Fruit fly (Drosophila melanogaster) whole organism, embryonic: ENCODE data around the gene Dfd.

Source experiments
- Ada2b ChIP-seq: fragments of 200-800 bp; sonication (Bioruptor generic); IDR thresholded peaks from 2 replicates; pipeline ENCODE4 v1.3.6; 2022; ENCODE audit warnings: missing biosample characterization, missing genetic modification characterization
- Atf-2 ChIP-seq: fragments of 200-800 bp; sonication (Bioruptor generic); optimal IDR thresholded peaks from 2 replicates; lab custom pipeline; 2016; ENCODE audit warnings: missing biosample characterization, missing genetic modification characterization
- CG10979 ChIP-seq: fragments of 200-800 bp; sonication (Bioruptor generic); optimal IDR thresholded peaks from 2 replicates; lab custom pipeline; 2018; ENCODE audit warnings: missing biosample characterization, mild to moderate bottlenecking, missing genetic modification characterization, moderate library complexity
- CG12104 ChIP-seq: fragments of 200-800 bp; sonication (Bioruptor generic); optimal IDR thresholded peaks from 3 replicates; lab custom pipeline; 2016; ENCODE audit warnings: missing biosample characterization, missing genetic modification characterization
- CG12659 ChIP-seq: fragments of 200-800 bp; sonication (Bioruptor generic); optimal IDR thresholded peaks from 3 replicates; lab custom pipeline; 2017; ENCODE audit warnings: mild to moderate bottlenecking, missing biosample characterization, missing genetic modification reagents, missing genetic modification characterization
- CG12769 ChIP-seq: fragments of 200-800 bp; sonication (Bioruptor generic); optimal IDR thresholded peaks from 2 replicates; lab custom pipeline; 2019; ENCODE audit warnings: missing biosample characterization, mild to moderate bottlenecking, missing genetic modification characterization, moderate library complexity
- CG17568 ChIP-seq: fragments of 200-800 bp; sonication (Bioruptor generic); optimal IDR thresholded peaks from 2 replicates; lab custom pipeline; 2018; ENCODE audit warnings: missing biosample characterization, mild to moderate bottlenecking, missing genetic modification characterization, moderate library complexity
- CG18599 ChIP-seq: fragments of 200-800 bp; sonication (Bioruptor generic); optimal IDR thresholded peaks from 3 replicates; lab custom pipeline; 2017; ENCODE audit warnings: missing biosample characterization, missing genetic modification characterization, mild to moderate bottlenecking, moderate library complexity, missing genetic modification reagents
- CG2199 ChIP-seq: fragments of 200-800 bp; sonication (Bioruptor generic); IDR thresholded peaks from 3 replicates; pipeline ENCODE4 v1.3.6; 2022; ENCODE audit warnings: missing biosample characterization, missing genetic modification characterization
- CG2202 ChIP-seq: fragments of 200-800 bp; sonication (Bioruptor generic); optimal IDR thresholded peaks from 2 replicates; lab custom pipeline; 2018; ENCODE audit warnings: missing biosample characterization, mild to moderate bottlenecking, missing genetic modification characterization
- CG31224 ChIP-seq: fragments of 200-800 bp; sonication (Bioruptor generic); IDR thresholded peaks from 2 replicates; pipeline ENCODE4 v1.3.6; 2022; ENCODE audit warnings: missing biosample characterization, missing genetic modification characterization
- CG32532 ChIP-seq: fragments of 200-800 bp; sonication (Bioruptor generic); IDR thresholded peaks from 2 replicates; pipeline ENCODE4 v1.3.6; 2022; ENCODE audit warnings: missing biosample characterization, missing genetic modification characterization
- CG33213 ChIP-seq: fragments of 200-800 bp; sonication (Bioruptor generic); optimal IDR thresholded peaks from 3 replicates; lab custom pipeline; 2016; ENCODE audit warnings: missing biosample characterization, missing genetic modification characterization
- CG3847 ChIP-seq: fragments of 200-800 bp; sonication (Bioruptor generic); IDR thresholded peaks from 2 replicates; pipeline ENCODE4 v1.3.6; 2022; ENCODE audit warnings: missing biosample characterization, missing genetic modification characterization
- CG4424 ChIP-seq: fragments of 200-800 bp; sonication (Bioruptor generic); optimal IDR thresholded peaks from 3 replicates; lab custom pipeline; 2016; ENCODE audit warnings: missing biosample characterization, missing genetic modification characterization
- CG4854 ChIP-seq: fragments of 200-800 bp; sonication (Bioruptor generic); optimal IDR thresholded peaks from 2 replicates; lab custom pipeline; 2016; ENCODE audit warnings: missing biosample characterization, missing genetic modification characterization, inconsistent platforms
- CG5953 ChIP-seq: fragments of 200-800 bp; sonication (Bioruptor generic); IDR thresholded peaks from 2 replicates; pipeline ENCODE4 v1.3.6; 2022; ENCODE audit warnings: missing biosample characterization, missing genetic modification characterization
- CG7357 ChIP-seq: fragments of 200-800 bp; sonication (Bioruptor generic); IDR thresholded peaks from 3 replicates; pipeline ENCODE4 v1.3.6; 2022; ENCODE audit warnings: missing biosample characterization, missing genetic modification characterization
- CG7556 ChIP-seq: fragments of 200-800 bp; sonication (Bioruptor generic); optimal IDR thresholded peaks from 2 replicates; lab custom pipeline; 2017; ENCODE audit warnings: missing biosample characterization, mild to moderate bottlenecking, missing genetic modification characterization
- CG8944 ChIP-seq: fragments of 200-800 bp; sonication (Bioruptor generic); optimal IDR thresholded peaks from 3 replicates; lab custom pipeline; 2016; ENCODE audit warnings: missing biosample characterization, missing genetic modification characterization
- CG9727 ChIP-seq: fragments of 200-800 bp; sonication (Bioruptor generic); optimal IDR thresholded peaks from 3 replicates; lab custom pipeline; 2017; ENCODE audit warnings: missing biosample characterization, mild to moderate bottlenecking, missing genetic modification characterization
- CTCF ChIP-seq: fragments of 200-800 bp; sonication (Bioruptor generic); optimal IDR thresholded peaks from 2 replicates; lab custom pipeline; 2017; ENCODE audit warnings: missing biosample characterization, mild to moderate bottlenecking, missing genetic modification characterization, moderate library complexity
- D19B ChIP-seq: fragments of 200-800 bp; sonication (Bioruptor generic); optimal IDR thresholded peaks from 2 replicates; lab custom pipeline; 2017; ENCODE audit warnings: missing biosample characterization, mild to moderate bottlenecking, missing genetic modification characterization
- Fer2 ChIP-seq: fragments of 200-800 bp; sonication (Bioruptor generic); optimal IDR thresholded peaks from 2 replicates; lab custom pipeline; 2018; ENCODE audit warnings: missing biosample characterization, mild to moderate bottlenecking, missing genetic modification characterization, moderate library complexity
- HLH54F ChIP-seq: fragments of 200-800 bp; sonication (Bioruptor generic); optimal IDR thresholded peaks from 3 replicates; lab custom pipeline; 2016; ENCODE audit warnings: missing biosample characterization, missing genetic modification characterization
- HLHmδ ChIP-seq: fragments of 200-800 bp; sonication (Bioruptor generic); optimal IDR thresholded peaks from 2 replicates; lab custom pipeline; 2018; ENCODE audit warnings: missing biosample characterization, mild to moderate bottlenecking, missing genetic modification characterization, moderate library complexity
- HmgZ ChIP-seq: fragments of 200-800 bp; sonication (Bioruptor generic); optimal IDR thresholded peaks from 2 replicates; lab custom pipeline; 2018; ENCODE audit warnings: missing biosample characterization, mild to moderate bottlenecking, missing genetic modification characterization
- Hsf ChIP-seq: fragments of 200-800 bp; sonication (Bioruptor generic); optimal IDR thresholded peaks from 3 replicates; lab custom pipeline; 2016; ENCODE audit warnings: missing biosample characterization, missing genetic modification characterization
- Max ChIP-seq: fragments of 200-800 bp; sonication (Bioruptor generic); optimal IDR thresholded peaks from 2 replicates; lab custom pipeline; 2016; ENCODE audit warnings: missing biosample characterization, mild to moderate bottlenecking, missing genetic modification characterization
- NFAT ChIP-seq: fragments of 200-800 bp; sonication (Bioruptor generic); IDR thresholded peaks from 2 replicates; pipeline ENCODE4 v1.3.6; 2022; ENCODE audit warnings: missing biosample characterization, missing genetic modification characterization
- Nf-YC ChIP-seq: fragments of 200-800 bp; optimal IDR thresholded peaks from 3 replicates; lab custom pipeline; 2019; ENCODE audit warnings: missing biosample characterization, mild to moderate bottlenecking, missing genetic modification characterization, moderate library complexity
- Side ChIP-seq: fragments of 200-800 bp; sonication (Bioruptor generic); optimal IDR thresholded peaks from 2 replicates; lab custom pipeline; 2016; ENCODE audit warnings: missing biosample characterization, missing genetic modification characterization
- Sin3A ChIP-seq: fragments of >200 bp; optimal IDR thresholded peaks from 2 replicates; lab custom pipeline; 2018
- Ssrp ChIP-seq: fragments of 200-800 bp; sonication (Bioruptor generic); optimal IDR thresholded peaks from 2 replicates; lab custom pipeline; 2018; ENCODE audit warnings: missing biosample characterization, mild to moderate bottlenecking, missing genetic modification characterization, moderate library complexity
- Xrp1 ChIP-seq: fragments of 200-800 bp; sonication (Bioruptor generic); IDR thresholded peaks from 2 replicates; pipeline ENCODE4 v1.3.6; 2022; ENCODE audit warnings: missing biosample characterization, missing genetic modification characterization
- bcd ChIP-seq: fragments of 200-800 bp; sonication (Bioruptor generic); optimal IDR thresholded peaks from 2 replicates; lab custom pipeline; 2017; ENCODE audit warnings: missing biosample characterization, mild to moderate bottlenecking, missing genetic modification characterization
- bigmax ChIP-seq: fragments of 200-800 bp; sonication (Bioruptor generic); optimal IDR thresholded peaks from 2 replicates; lab custom pipeline; 2018; ENCODE audit warnings: missing biosample characterization, mild to moderate bottlenecking, missing genetic modification characterization
- bsh ChIP-seq, 2 experiments: fragments of 200-800 bp; sonication (Bioruptor generic); optimal IDR thresholded peaks; 2 replicates each; lab custom pipeline; 2017 to 2018; ENCODE audit warnings: mild to moderate bottlenecking in 2 of 2, missing biosample characterization in 2 of 2, missing genetic modification characterization in 2 of 2, moderate library complexity in 1 of 2
- dmrt99B ChIP-seq: fragments of 200-800 bp; sonication (Bioruptor generic); optimal IDR thresholded peaks from 2 replicates; lab custom pipeline; 2018; ENCODE audit warnings: missing biosample characterization, mild to moderate bottlenecking, missing genetic modification characterization, moderate library complexity
- fd3F ChIP-seq: fragments of 200-800 bp; sonication (Bioruptor generic); optimal IDR thresholded peaks from 2 replicates; lab custom pipeline; 2018; ENCODE audit warnings: missing biosample characterization, mild to moderate bottlenecking, missing genetic modification characterization, moderate library complexity
- gfzf ChIP-seq: fragments of 200-800 bp; sonication (Bioruptor generic); optimal IDR thresholded peaks from 2 replicates; lab custom pipeline; 2016; ENCODE audit warnings: missing biosample characterization, mild to moderate bottlenecking, missing genetic modification characterization, moderate library complexity
- klu ChIP-seq: fragments of 200-800 bp; sonication (Bioruptor generic); IDR thresholded peaks from 2 replicates; pipeline ENCODE4 v1.3.6; 2022; ENCODE audit warnings: missing biosample characterization, missing genetic modification characterization
- lmd ChIP-seq: fragments of 200-800 bp; sonication (Bioruptor generic); IDR thresholded peaks from 2 replicates; pipeline ENCODE4 v1.3.6; 2022; ENCODE audit warnings: missing biosample characterization, missing genetic modification characterization
- nom ChIP-seq: fragments of 200-800 bp; sonication (Bioruptor generic); optimal IDR thresholded peaks from 2 replicates; lab custom pipeline; 2017; ENCODE audit warnings: missing biosample characterization, missing genetic modification characterization, mild to moderate bottlenecking, moderate library complexity, missing genetic modification reagents
- odd ChIP-seq: fragments of 200-800 bp; sonication (Bioruptor generic); optimal IDR thresholded peaks from 2 replicates; lab custom pipeline; 2017; ENCODE audit warnings: missing biosample characterization, mild to moderate bottlenecking, missing genetic modification characterization
- org-1 ChIP-seq: fragments of 200-800 bp; sonication (Bioruptor generic); optimal IDR thresholded peaks from 2 replicates; lab custom pipeline; 2017; ENCODE audit warnings: missing biosample characterization, missing genetic modification characterization
- pho ChIP-seq: fragments of 200-800 bp; sonication (Bioruptor generic); optimal IDR thresholded peaks from 2 replicates; lab custom pipeline; 2016; ENCODE audit warnings: missing biosample characterization, missing genetic modification characterization
- pzg ChIP-seq: fragments of 200-800 bp; sonication (Bioruptor generic); optimal IDR thresholded peaks from 3 replicates; lab custom pipeline; 2018; ENCODE audit warnings: missing biosample characterization, mild to moderate bottlenecking, missing genetic modification characterization, moderate library complexity
- sima ChIP-seq: fragments of 200-800 bp; sonication (Bioruptor generic); optimal IDR thresholded peaks from 2 replicates; lab custom pipeline; 2016; ENCODE audit warnings: missing biosample characterization, missing genetic modification characterization
- vnd ChIP-seq: fragments of 200-800 bp; sonication (Bioruptor generic); IDR thresholded peaks from 3 replicates; pipeline ENCODE4 v1.3.6; 2022; ENCODE audit warnings: missing biosample characterization, missing genetic modification characterization; ENCODE audit not compliant: partially characterized antibody
- zfh1 ChIP-seq: fragments of 200-800 bp; sonication (Bioruptor generic); IDR thresholded peaks from 3 replicates; pipeline ENCODE4 v1.3.6; 2022; ENCODE audit warnings: missing biosample characterization, missing genetic modification characterization

Gene Dfd

dm6 chr3R:6791189-6791886 is at the start of gene Dfd (continued):
- TF ChIP-seq NFAT (GFP tag; lab: Robert Waterston, UW) (no peak), lmd (GFP tag; lab: Robert Waterston, UW) (peak; percentile 45; the same call in 1 of the 2 replicates), CG9727 (GFP tag; lab: Kevin White, UChicago) (peak; percentile 69), Max (GFP tag; lab: Kevin White, UChicago) (no peak), Hsf (GFP tag; lab: Kevin White, UChicago) (no peak), CG12769 (tag; lab: Kevin White, UChicago) (no peak), CG3847 (GFP tag; lab: Robert Waterston, UW) (no peak), nom (no peak), HLHmδ (GFP tag; lab: Kevin White, UChicago) (no peak), HLH54F (no peak), sima (GFP tag; lab: Kevin White, UChicago) (no peak), CG31224 (GFP tag; lab: Robert Waterston, UW) (0 out of 2 replicates have a peak, but pooled peaks have one; percentile 33), odd (no peak), CTCF (GFP tag; lab: Kevin White, UChicago) (no peak), CG12104 (GFP tag; lab: Kevin White, UChicago) (peak; percentile 29), CG4854 (GFP tag; lab: Kevin White, UChicago) (no peak), Xrp1 (peak; percentile 62; the same call in 1 of the 2 replicates), zfh1 (GFP tag; lab: Robert Waterston, UW) (peak; percentile 29; the same call in 1 of the 3 replicates), CG18599 (GFP tag; lab: Kevin White, UChicago) (peak; percentile 42), fd3F (GFP tag; lab: Kevin White, UChicago) (no peak), Atf-2 (no peak), org-1 (GFP tag; lab: Kevin White, UChicago) (no peak), vnd (GFP tag; lab: Robert Waterston, UW) (no peak), CG10979 (tag; lab: Kevin White, UChicago) (no peak), CG12659 (GFP tag; lab: Kevin White, UChicago) (no peak), CG7357 (GFP tag; lab: Robert Waterston, UW) (no peak), CG7556 (GFP tag; lab: Kevin White, UChicago) (no peak), CG32532 (GFP tag; lab: Robert Waterston, UW) (peak; percentile 51), bigmax (GFP tag; lab: Kevin White, UChicago) (no peak), Nf-YC (peak; percentile 99), dmrt99B (no peak), pzg (GFP tag; lab: Kevin White, UChicago) (no peak), D19B (GFP tag; lab: Kevin White, UChicago) (no peak), CG5953 (GFP tag; lab: Robert Waterston, UW) (peak; percentile 24; the same call in 1 of the 2 replicates), CG4424 (GFP tag; lab: Kevin White, UChicago) (peak; percentile 59), Sin3A (lab: Kevin White, UChicago) (no peak), CG17568 (GFP tag; lab: Kevin White, UChicago) (no peak), Ssrp (no peak), bsh (GFP tag; optimal IDR thresholded peaks at IDR 0.05; lab: Kevin White, UChicago) (no peak), CG8944 (no peak), CG2199 (GFP tag; lab: Robert Waterston, UW) (no peak), gfzf (GFP tag; lab: Kevin White, UChicago) (no peak), CG33213 (GFP tag; lab: Kevin White, UChicago) (no peak), bcd (GFP tag; lab: Kevin White, UChicago) (peak; percentile 55), Ada2b (GFP tag; lab: Robert Waterston, UW) (peak; percentile 53), pho (GFP tag; lab: Kevin White, UChicago) (peak; percentile 45), CG2202 (tag; lab: Kevin White, UChicago) (no peak), HmgZ (tag; lab: Kevin White, UChicago) (peak; percentile 32), Side (no peak), Fer2 (no peak), klu (GFP tag; lab: Robert Waterston, UW) (no peak)
